Worm (Caenorhabditis elegans): ENCODE results near the gene ins-20.

ce11 chrII:6055927-6056326 lies 45.3 kb downstream of the ins-20 start, which contains the start of gene R12C12.7:
- TF ChIP-seq ceh-79 (tag; optimal IDR thresholded peaks at IDR 0.05) (no peak), athp-1 (tag; optimal IDR thresholded peaks at IDR 0.05) (no peak), hlh-12 (tag; optimal IDR thresholded peaks at IDR 0.05) (no peak), ztf-18 (tag; optimal IDR thresholded peaks at IDR 0.05) (peak; percentile 89)

All from whole organism, young adult.